Worm (Caenorhabditis elegans) whole organism, young adult: Measurements from ENCODE around the gene W09G12.6.

ENCODE experiments used
- attf-5 ChIP-seq: fragments of 200-800 bp; sonication (Bioruptor generic); optimal IDR thresholded peaks from 2 replicates; lab custom pipeline; 2018; ENCODE audit warnings: mild to moderate bottlenecking, missing genetic modification characterization, missing compliant biosample characterization
- ceh-100 ChIP-seq: fragments of 200-800 bp; sonication (Bioruptor generic); IDR thresholded peaks from 2 replicates; pipeline ENCODE4 v1.3.6; 2022; ENCODE audit warnings: missing genetic modification reagents, missing genetic modification characterization, missing compliant biosample characterization
- gei-17 ChIP-seq: fragments of 200-800 bp; sonication (Bioruptor generic); optimal IDR thresholded peaks from 2 replicates; lab custom pipeline; 2018; ENCODE audit warnings: mild to moderate bottlenecking, missing genetic modification characterization, missing compliant biosample characterization
- hlh-12 ChIP-seq: sonication (generic microtip); optimal IDR thresholded peaks from 2 replicates; lab custom pipeline; 2016; ENCODE audit warnings: missing genetic modification characterization, missing compliant biosample characterization
- nhr-90 ChIP-seq: sonication (generic microtip); optimal IDR thresholded peaks from 2 replicates; lab custom pipeline; 2016; ENCODE audit warnings: missing genotype, mild to moderate bottlenecking, missing genetic modification characterization, missing compliant biosample characterization
- rec-8 ChIP-seq, 2 experiments: sonication (generic microtip); optimal IDR thresholded peaks; 2 replicates each; lab custom pipeline; 2016; ENCODE audit warnings: mild to moderate bottlenecking in 2 of 2, missing genetic modification characterization in 2 of 2, missing genetic modification reagents in 2 of 2, missing genotype in 2 of 2, missing biosample characterization in 1 of 2, missing compliant biosample characterization in 1 of 2, moderate library complexity in 1 of 2

DNA sequence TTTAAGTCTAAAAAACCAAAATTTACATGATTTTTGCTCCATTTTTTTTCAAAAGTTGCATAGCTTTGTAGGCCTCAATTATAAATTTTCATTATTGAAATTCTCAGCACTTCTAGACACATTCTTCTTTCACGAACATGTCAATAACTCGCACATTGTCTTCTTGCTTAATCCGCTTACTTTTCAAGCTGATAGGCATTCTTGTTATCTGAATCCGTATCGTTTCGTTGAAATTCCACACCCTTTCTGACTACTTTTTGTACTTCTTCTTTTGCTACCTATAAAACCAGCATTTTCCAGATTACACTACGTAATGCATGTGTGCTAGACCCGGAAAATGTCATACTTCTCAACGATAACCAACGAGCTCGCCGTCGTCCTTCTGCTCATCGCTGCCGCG lies 15.4 kb upstream of the W09G12.6 start, which contains the start of gene W09G12.9:
- TF ChIP-seq attf-5 (no peak), hlh-12 (tag; lab: Kevin White, UChicago) (no peak), rec-8 (tag; optimal IDR thresholded peaks at IDR 0.05; lab: Kevin White, UChicago) (no peak), gei-17 (GFP tag; lab: Kevin White, UChicago) (no peak), nhr-90 (tag; lab: Kevin White, UChicago) (no peak), ceh-100 (GFP tag; lab: Robert Waterston, UW) (no peak)
